Fruit fly (Drosophila melanogaster) whole organism, embryonic: ENCODE data around the gene CG10445.

Experiments used
- Asciz ChIP-seq: fragments of 200-800 bp; sonication (Bioruptor generic); optimal IDR thresholded peaks from 2 replicates; lab custom pipeline; 2017; ENCODE audit warnings: missing biosample characterization, mild to moderate bottlenecking, missing genetic modification characterization, missing genetic modification reagents
- CG10565 ChIP-seq: fragments of 200-800 bp; sonication (Bioruptor generic); optimal IDR thresholded peaks from 3 replicates; lab custom pipeline; 2016; ENCODE audit warnings: missing biosample characterization, mild to moderate bottlenecking, missing genetic modification characterization
- CG12071 ChIP-seq: fragments of 200-800 bp; sonication (Bioruptor generic); optimal IDR thresholded peaks from 3 replicates; lab custom pipeline; 2018; ENCODE audit warnings: missing biosample characterization, mild to moderate bottlenecking, missing genetic modification characterization
- CG12744 ChIP-seq: fragments of 200-800 bp; sonication (Bioruptor generic); optimal IDR thresholded peaks from 2 replicates; lab custom pipeline; 2016; ENCODE audit warnings: missing biosample characterization, missing genetic modification characterization
- CG16779 ChIP-seq: fragments of 200-800 bp; sonication (Bioruptor generic); IDR thresholded peaks from 2 replicates; pipeline ENCODE4 v1.3.6; 2022; ENCODE audit warnings: missing biosample characterization, missing genetic modification characterization
- CG16813 ChIP-seq: fragments of 200-800 bp; sonication (Bioruptor generic); IDR thresholded peaks from 3 replicates; pipeline ENCODE4 v1.3.6; 2022; ENCODE audit warnings: missing biosample characterization, missing genetic modification characterization; ENCODE audit not compliant: partially characterized antibody
- CG17186 ChIP-seq: fragments of 200-800 bp; sonication (Bioruptor generic); optimal IDR thresholded peaks from 3 replicates; lab custom pipeline; 2017; ENCODE audit warnings: missing biosample characterization, missing genetic modification reagents, missing genetic modification characterization
- CG2116 ChIP-seq: fragments of 200-800 bp; sonication (Bioruptor generic); optimal IDR thresholded peaks from 3 replicates; lab custom pipeline; 2018; ENCODE audit warnings: missing biosample characterization, mild to moderate bottlenecking, missing genetic modification characterization
- CG31365 ChIP-seq: fragments of 200-800 bp; sonication (Bioruptor generic); optimal IDR thresholded peaks from 2 replicates; lab custom pipeline; 2018; ENCODE audit warnings: missing biosample characterization, mild to moderate bottlenecking, missing genetic modification characterization
- CG32532 ChIP-seq: fragments of 200-800 bp; sonication (Bioruptor generic); IDR thresholded peaks from 2 replicates; pipeline ENCODE4 v1.3.6; 2022; ENCODE audit warnings: missing biosample characterization, missing genetic modification characterization
- CG3281 ChIP-seq: fragments of 200-800 bp; sonication (Bioruptor generic); optimal IDR thresholded peaks from 3 replicates; lab custom pipeline; 2017; ENCODE audit warnings: missing biosample characterization, mild to moderate bottlenecking, missing genetic modification characterization
- CG3407 ChIP-seq: fragments of 200-800 bp; sonication (Bioruptor generic); optimal IDR thresholded peaks from 2 replicates; lab custom pipeline; 2018; ENCODE audit warnings: missing biosample characterization, mild to moderate bottlenecking, missing genetic modification characterization
- CHES-1-like ChIP-seq: fragments of 200-800 bp; sonication (Bioruptor generic); optimal IDR thresholded peaks from 2 replicates; lab custom pipeline; 2016; ENCODE audit warnings: missing biosample characterization, missing genetic modification characterization
- Deaf1 ChIP-seq: fragments of 200-800 bp; optimal IDR thresholded peaks from 3 replicates; lab custom pipeline; 2019; ENCODE audit warnings: missing biosample characterization, mild to moderate bottlenecking, missing genetic modification characterization, moderate library complexity
- Gug ChIP-seq: fragments of 200-800 bp; sonication (Bioruptor generic); IDR thresholded peaks from 4 replicates; pipeline ENCODE4 v1.3.6; 2022; ENCODE audit warnings: missing biosample characterization, missing genetic modification characterization
- HmgZ ChIP-seq: fragments of 200-800 bp; sonication (Bioruptor generic); optimal IDR thresholded peaks from 2 replicates; lab custom pipeline; 2018; ENCODE audit warnings: missing biosample characterization, mild to moderate bottlenecking, missing genetic modification characterization
- Lim3 ChIP-seq: fragments of 200-800 bp; sonication (Bioruptor generic); IDR thresholded peaks from 2 replicates; pipeline ENCODE4 v1.3.6; 2022; ENCODE audit warnings: missing biosample characterization, missing genetic modification characterization
- MTF-1 ChIP-seq: fragments of 200-800 bp; sonication (Bioruptor generic); optimal IDR thresholded peaks from 2 replicates; lab custom pipeline; 2018; ENCODE audit warnings: missing biosample characterization, mild to moderate bottlenecking, missing genetic modification characterization, borderline replicate concordance
- Mes4 ChIP-seq: fragments of 200-800 bp; sonication (Bioruptor generic); optimal IDR thresholded peaks from 2 replicates; lab custom pipeline; 2016; ENCODE audit warnings: missing biosample characterization, missing genetic modification characterization
- NC2α ChIP-seq: fragments of 200-800 bp; sonication (Bioruptor generic); optimal IDR thresholded peaks from 2 replicates; lab custom pipeline; 2016; ENCODE audit warnings: missing biosample characterization, missing genetic modification characterization
- Oaz ChIP-seq: fragments of 200-800 bp; sonication (Bioruptor generic); IDR thresholded peaks from 2 replicates; pipeline ENCODE4 v1.3.6; 2022; ENCODE audit warnings: missing biosample characterization, missing genetic modification characterization
- Opbp ChIP-seq: fragments of 200-800 bp; sonication (Bioruptor generic); IDR thresholded peaks from 3 replicates; pipeline ENCODE4 v1.3.6; 2022; ENCODE audit warnings: missing biosample characterization, missing genetic modification characterization; ENCODE audit not compliant: partially characterized antibody
- Side ChIP-seq: fragments of 200-800 bp; sonication (Bioruptor generic); optimal IDR thresholded peaks from 2 replicates; lab custom pipeline; 2016; ENCODE audit warnings: missing biosample characterization, missing genetic modification characterization
- Six4 ChIP-seq: fragments of 200-800 bp; sonication (Bioruptor generic); optimal IDR thresholded peaks from 2 replicates; lab custom pipeline; 2016; ENCODE audit warnings: missing biosample characterization, missing genetic modification characterization
- YL-1 ChIP-seq: fragments of 200-800 bp; sonication (Bioruptor generic); optimal IDR thresholded peaks from 3 replicates; lab custom pipeline; 2017; ENCODE audit warnings: missing biosample characterization, mild to moderate bottlenecking, missing genetic modification characterization
- aop ChIP-seq: fragments of 200-800 bp; sonication (Bioruptor generic); IDR thresholded peaks from 2 replicates; pipeline ENCODE4 v1.3.6; 2022; ENCODE audit warnings: missing biosample characterization, missing genetic modification characterization
- bbx ChIP-seq: fragments of 200-800 bp; sonication (Bioruptor generic); IDR thresholded peaks from 2 replicates; pipeline ENCODE4 v1.3.6; 2022; ENCODE audit warnings: missing biosample characterization, missing genetic modification characterization; ENCODE audit not compliant: partially characterized antibody
- bcd ChIP-seq: fragments of 200-800 bp; sonication (Bioruptor generic); optimal IDR thresholded peaks from 2 replicates; lab custom pipeline; 2017; ENCODE audit warnings: missing biosample characterization, mild to moderate bottlenecking, missing genetic modification characterization
- bsh ChIP-seq, 2 experiments: fragments of 200-800 bp; sonication (Bioruptor generic); optimal IDR thresholded peaks; 2 replicates each; lab custom pipeline; 2017 to 2018; ENCODE audit warnings: mild to moderate bottlenecking in 2 of 2, missing biosample characterization in 2 of 2, missing genetic modification characterization in 2 of 2, moderate library complexity in 1 of 2
- chinmo ChIP-seq: fragments of 200-800 bp; sonication (Bioruptor generic); IDR thresholded peaks from 4 replicates; pipeline ENCODE4 v1.3.6; 2022; ENCODE audit warnings: missing biosample characterization, missing genetic modification characterization; ENCODE audit not compliant: partially characterized antibody
- dan ChIP-seq: fragments of 200-800 bp; sonication (Bioruptor generic); IDR thresholded peaks from 2 replicates; pipeline ENCODE4 v1.3.6; 2022; ENCODE audit warnings: missing biosample characterization, missing genetic modification characterization
- ems ChIP-seq: fragments of 200-800 bp; sonication (Bioruptor generic); optimal IDR thresholded peaks from 3 replicates; lab custom pipeline; 2016; ENCODE audit warnings: missing biosample characterization, missing genetic modification characterization
- fd102C ChIP-seq: fragments of 200-800 bp; sonication (Bioruptor generic); optimal IDR thresholded peaks from 2 replicates; lab custom pipeline; 2018; ENCODE audit warnings: missing biosample characterization, mild to moderate bottlenecking, missing genetic modification characterization, moderate library complexity
- fd3F ChIP-seq: fragments of 200-800 bp; sonication (Bioruptor generic); optimal IDR thresholded peaks from 2 replicates; lab custom pipeline; 2018; ENCODE audit warnings: missing biosample characterization, mild to moderate bottlenecking, missing genetic modification characterization, moderate library complexity
- grn ChIP-seq: fragments of 200-800 bp; sonication (Bioruptor generic); optimal IDR thresholded peaks from 3 replicates; lab custom pipeline; 2017; ENCODE audit warnings: missing biosample characterization, missing genetic modification characterization
- hth ChIP-seq: fragments of >200 bp; optimal IDR thresholded peaks from 2 replicates; lab custom pipeline; 2017; ENCODE audit warnings: inconsistent platforms
- mam ChIP-seq: fragments of 200-800 bp; sonication (Bioruptor generic); optimal IDR thresholded peaks from 3 replicates; lab custom pipeline; 2016; ENCODE audit warnings: missing biosample characterization, missing genetic modification characterization
- nerfin-1 ChIP-seq: fragments of 200-800 bp; sonication (Bioruptor generic); optimal IDR thresholded peaks from 3 replicates; lab custom pipeline; 2019; ENCODE audit warnings: missing biosample characterization, mild to moderate bottlenecking, missing genetic modification characterization, moderate library complexity
- onecut ChIP-seq: fragments of 200-800 bp; sonication (Bioruptor generic); IDR thresholded peaks from 2 replicates; pipeline ENCODE4 v1.3.6; 2022; ENCODE audit warnings: missing biosample characterization, missing genetic modification characterization
- pita ChIP-seq: fragments of 200-800 bp; sonication (Bioruptor generic); optimal IDR thresholded peaks from 2 replicates; lab custom pipeline; 2017; ENCODE audit warnings: missing biosample characterization, mild to moderate bottlenecking, missing genetic modification characterization
- pnt ChIP-seq: fragments of 200-800 bp; sonication (Bioruptor generic); optimal IDR thresholded peaks from 3 replicates; lab custom pipeline; 2016; ENCODE audit warnings: missing biosample characterization, missing genetic modification characterization
- row ChIP-seq: fragments of 200-800 bp; sonication (Bioruptor generic); IDR thresholded peaks from 3 replicates; pipeline ENCODE4 v1.3.6; 2022; ENCODE audit warnings: missing biosample characterization, missing genetic modification characterization
- sd ChIP-seq: fragments of 200-800 bp; sonication (Bioruptor generic); optimal IDR thresholded peaks from 3 replicates; lab custom pipeline; 2018; ENCODE audit warnings: missing biosample characterization, mild to moderate bottlenecking, missing genetic modification characterization, moderate library complexity
- sna ChIP-seq: fragments of 200-800 bp; sonication (Bioruptor generic); IDR thresholded peaks from 2 replicates; pipeline ENCODE4 v1.3.6; 2022; ENCODE audit warnings: missing biosample characterization, missing genetic modification characterization; ENCODE audit not compliant: partially characterized antibody
- tna ChIP-seq: fragments of 200-800 bp; sonication (Bioruptor generic); IDR thresholded peaks from 2 replicates; pipeline ENCODE4 v1.3.6; 2022; ENCODE audit warnings: missing biosample characterization, missing genetic modification characterization; ENCODE audit not compliant: partially characterized antibody
- toy ChIP-seq: fragments of 200-800 bp; sonication (Bioruptor generic); IDR thresholded peaks from 2 replicates; pipeline ENCODE4 v1.3.6; 2022; ENCODE audit warnings: missing biosample characterization, missing genetic modification characterization
- unc-4 ChIP-seq: fragments of 200-800 bp; sonication (Bioruptor generic); IDR thresholded peaks from 2 replicates; pipeline ENCODE4 v1.3.6; 2022; ENCODE audit warnings: missing biosample characterization, missing genetic modification characterization; ENCODE audit not compliant: partially characterized antibody
- vnd ChIP-seq: fragments of 200-800 bp; sonication (Bioruptor generic); IDR thresholded peaks from 3 replicates; pipeline ENCODE4 v1.3.6; 2022; ENCODE audit warnings: missing biosample characterization, missing genetic modification characterization; ENCODE audit not compliant: partially characterized antibody
- yki ChIP-seq: fragments of >200 bp; optimal IDR thresholded peaks from 3 replicates; lab custom pipeline; 2018
- zen2 ChIP-seq: fragments of 200-800 bp; sonication (Bioruptor generic); IDR thresholded peaks from 3 replicates; pipeline ENCODE4 v1.3.6; 2022; ENCODE audit warnings: missing biosample characterization, missing genetic modification characterization; ENCODE audit not compliant: partially characterized antibody
- zf30C ChIP-seq: fragments of 200-800 bp; sonication (Bioruptor generic); optimal IDR thresholded peaks from 3 replicates; lab custom pipeline; 2018; ENCODE audit warnings: missing biosample characterization, mild to moderate bottlenecking, missing genetic modification characterization

CG10445 gene

DNA sequence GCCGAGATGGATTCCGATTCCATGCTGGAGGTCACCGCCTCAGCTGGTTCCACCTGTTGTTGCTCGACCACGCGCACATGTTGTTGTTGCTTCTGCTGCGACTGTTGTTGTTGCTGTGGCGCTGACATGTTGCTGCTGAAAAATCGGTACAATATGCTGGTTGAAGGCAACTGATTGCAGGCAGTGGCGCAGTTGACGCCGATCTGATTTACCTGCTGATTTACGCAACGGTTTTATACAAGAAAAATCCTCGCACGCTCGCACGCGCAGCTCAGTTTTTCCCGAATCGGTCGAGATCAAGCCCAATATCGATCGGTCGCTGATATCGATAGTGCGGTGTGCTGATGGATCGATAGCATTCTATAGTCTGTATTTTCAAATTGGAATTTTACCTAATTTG is 8.6 kb downstream of the CG10445 start, which contains the start of gene Prat:
Gene Prat, minus strand, starts transcription at position 298 of the 400 bp plus-strand sequence.
- TF ChIP-seq mam (no peak), CG17186 (GFP tag; lab: Kevin White, UChicago) (peak; percentile 46), aop (no peak), CG12744 (GFP tag; lab: Kevin White, UChicago) (no peak), HmgZ (tag; lab: Kevin White, UChicago) (peak; percentile 35), Oaz (GFP tag; lab: Robert Waterston, UW) (no peak), bbx (GFP tag; lab: Robert Waterston, UW) (peak; percentile 80), tna (GFP tag; lab: Robert Waterston, UW) (peak; percentile 41; the same call in 1 of the 2 replicates), Mes4 (GFP tag; lab: Kevin White, UChicago) (no peak), hth (lab: Kevin White, UChicago) (no peak), onecut (GFP tag; lab: Robert Waterston, UW) (no peak), bcd (GFP tag; lab: Kevin White, UChicago) (no peak), Opbp (GFP tag; lab: Robert Waterston, UW) (peak; percentile 81), CG16813 (GFP tag; lab: Robert Waterston, UW) (peak; percentile 75), CG16779 (no peak), grn (GFP tag; lab: Kevin White, UChicago) (no peak), CG31365 (tag; lab: Kevin White, UChicago) (no peak), sna (GFP tag; lab: Robert Waterston, UW) (peak; percentile 71), Side (GFP tag; lab: Kevin White, UChicago) (no peak), NC2α (GFP tag; lab: Kevin White, UChicago) (no peak), ems (GFP tag; lab: Kevin White, UChicago) (no peak), pita (no peak), row (peak; percentile 17; the same call in 1 of the 3 replicates), CHES-1-like (GFP tag; lab: Kevin White, UChicago) (no peak), zf30C (no peak), vnd (GFP tag; lab: Robert Waterston, UW) (peak; percentile 61), fd3F (GFP tag; lab: Kevin White, UChicago) (no peak), CG32532 (GFP tag; lab: Robert Waterston, UW) (no peak), CG3281 (GFP tag; lab: Kevin White, UChicago) (no peak), dan (GFP tag; lab: Robert Waterston, UW) (no peak), YL-1 (peak; percentile 50), toy (GFP tag; lab: Robert Waterston, UW) (no peak), CG12071 (GFP tag; lab: Kevin White, UChicago) (no peak), bsh (GFP tag; optimal IDR thresholded peaks at IDR 0.05; lab: Kevin White, UChicago) (no peak), Lim3 (no peak), nerfin-1 (tag; lab: Kevin White, UChicago) (no peak), Deaf1 (tag; lab: Kevin White, UChicago) (no peak), sd (tag; lab: Kevin White, UChicago) (no peak), yki (lab: Kevin White, UChicago) (no peak), pnt (GFP tag; lab: Kevin White, UChicago) (no peak), unc-4 (GFP tag; lab: Robert Waterston, UW) (peak; percentile 70), fd102C (GFP tag; lab: Kevin White, UChicago) (no peak), Gug (GFP tag; lab: Robert Waterston, UW) (no peak), CG2116 (GFP tag; lab: Kevin White, UChicago) (peak; percentile 85), CG10565 (GFP tag; lab: Kevin White, UChicago) (no peak), zen2 (peak; percentile 35; the same call in 2 of the 3 replicates), MTF-1 (GFP tag; lab: Kevin White, UChicago) (no peak), Asciz (GFP tag; lab: Kevin White, UChicago) (no peak), CG3407 (GFP tag; lab: Kevin White, UChicago) (no peak), chinmo (peak; percentile 53; the same call in 1 of the 4 replicates), Six4 (GFP tag; lab: Kevin White, UChicago) (no peak)
